Fruit fly (Drosophila melanogaster) whole organism, larva: ENCODE results near the gene CG6333.
A peak's percentile ranks its signal among the peaks of the same experiment; 100 is the strongest.

Experiments used
- noc ChIP-seq: fragments of 200-800 bp; sonication (Bioruptor generic); optimal IDR thresholded peaks from 3 replicates; lab custom pipeline; 2019; ENCODE audit warnings: missing biosample characterization, mild to moderate bottlenecking, missing genetic modification characterization, moderate library complexity

CG6333 gene

dm6 chr3L:17500315-17500985 is 14.4 kb upstream of the CG6333 start:
- no peak for TF ChIP-seq noc (tag; lab: Kevin White, UChicago)

DNA sequence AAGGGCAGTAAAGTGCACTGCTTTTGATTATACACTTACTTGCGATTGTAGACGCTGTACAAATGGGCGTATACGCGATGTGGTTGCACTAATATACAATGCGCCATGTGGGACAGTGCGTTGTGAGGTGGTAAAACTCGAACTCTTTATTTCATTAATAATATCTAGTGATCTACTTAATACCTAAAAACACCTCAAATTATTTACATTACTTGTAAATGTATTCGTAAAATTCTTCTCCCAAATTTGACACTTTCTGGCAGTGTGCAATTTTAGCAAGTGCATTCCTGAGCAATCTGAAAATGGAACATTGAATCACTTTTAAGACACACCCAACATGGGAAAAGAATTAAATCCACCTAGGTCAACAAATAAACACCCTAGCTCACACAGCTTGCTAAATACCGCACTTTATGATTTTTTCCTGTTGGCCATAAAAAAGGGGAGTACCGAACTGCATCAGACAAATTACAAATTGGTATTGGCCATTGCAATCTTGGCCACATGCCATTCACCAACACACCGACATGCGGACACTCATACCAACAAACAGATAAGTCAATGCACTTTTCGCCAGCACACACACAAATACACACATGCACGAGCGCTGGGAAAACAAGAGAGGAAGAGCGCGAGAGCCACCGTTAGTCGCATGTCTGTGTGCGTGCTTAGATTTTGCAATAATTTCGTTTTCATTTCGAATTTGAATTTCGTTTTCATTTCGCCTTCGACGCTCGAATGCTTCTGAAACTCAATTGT is 13.1 kb upstream of the CG6333 start:
- no peak for TF ChIP-seq noc (tag; lab: Kevin White, UChicago)

dm6 chr3L:17497969-17498368 is 11.9 kb upstream of the CG6333 start:
- no peak for TF ChIP-seq noc (tag; lab: Kevin White, UChicago)

DNA sequence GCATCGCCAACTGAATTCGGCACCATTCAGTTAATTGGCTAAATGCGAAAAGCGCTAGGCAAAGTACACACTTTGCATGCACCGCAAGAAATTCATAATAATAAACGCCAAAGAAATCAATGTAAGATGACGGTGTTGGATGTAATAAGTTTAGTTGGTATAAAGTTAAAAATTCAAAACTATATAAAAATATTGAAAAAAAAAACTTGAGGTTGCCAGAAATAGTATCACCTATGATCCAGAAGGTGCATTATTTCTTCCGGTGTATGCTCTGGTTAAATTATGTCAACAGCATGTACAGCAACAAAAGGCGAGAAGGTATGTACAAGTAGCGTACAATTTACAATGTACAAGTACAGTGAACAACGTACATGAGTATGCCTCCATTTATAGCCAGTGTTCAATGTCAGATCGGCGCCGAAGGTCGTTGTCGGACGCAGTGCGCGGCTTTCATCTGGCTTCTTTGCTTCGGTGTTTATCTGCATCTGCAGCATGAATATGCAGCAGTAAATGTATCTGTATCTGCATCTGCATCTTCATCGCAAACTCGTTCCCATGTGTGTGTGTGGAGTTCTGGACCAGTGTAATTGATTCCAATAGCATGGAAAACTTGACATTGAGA is 11.0 kb upstream of the CG6333 start:
- TF ChIP-seq noc (tag; lab: Kevin White, UChicago) = no peak

dm6 chr3L:17496012-17496411 is 10.0 kb upstream of the CG6333 start:
- TF ChIP-seq noc (tag; lab: Kevin White, UChicago) = no peak

DNA sequence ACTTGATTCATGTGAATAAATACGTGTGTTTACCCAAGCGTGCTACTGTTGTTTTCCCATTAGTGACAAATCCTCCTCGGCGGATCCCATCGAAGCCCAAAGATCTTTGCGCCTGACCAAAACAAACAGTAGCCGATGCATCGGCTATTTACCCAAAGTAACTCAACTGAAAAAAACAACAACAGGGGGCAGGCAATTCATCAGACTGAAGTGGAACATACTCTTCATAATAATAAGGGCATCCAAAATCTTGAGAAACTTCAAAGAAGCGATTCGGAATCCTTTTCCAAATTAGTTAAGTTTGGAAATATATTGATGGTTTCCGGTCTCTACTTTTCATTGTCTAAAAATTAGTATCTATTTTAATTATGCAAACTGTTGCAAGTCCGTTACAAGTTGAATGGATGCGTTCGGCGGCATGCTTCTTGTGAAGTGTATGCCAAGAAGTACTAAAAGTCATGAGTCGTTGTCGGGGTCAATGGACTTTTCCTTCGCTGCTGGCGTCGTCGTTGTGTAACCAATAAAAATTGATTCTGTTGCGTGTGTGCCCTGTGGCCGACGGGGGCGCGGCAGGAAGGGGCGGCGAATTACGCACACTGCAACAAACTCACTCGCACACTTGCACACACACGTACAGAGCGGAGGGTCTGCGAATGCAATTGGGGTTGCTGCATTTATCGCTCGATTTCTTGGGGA is 9.4 kb upstream of the CG6333 start:
- no peak for TF ChIP-seq noc (tag; lab: Kevin White, UChicago)

DNA sequence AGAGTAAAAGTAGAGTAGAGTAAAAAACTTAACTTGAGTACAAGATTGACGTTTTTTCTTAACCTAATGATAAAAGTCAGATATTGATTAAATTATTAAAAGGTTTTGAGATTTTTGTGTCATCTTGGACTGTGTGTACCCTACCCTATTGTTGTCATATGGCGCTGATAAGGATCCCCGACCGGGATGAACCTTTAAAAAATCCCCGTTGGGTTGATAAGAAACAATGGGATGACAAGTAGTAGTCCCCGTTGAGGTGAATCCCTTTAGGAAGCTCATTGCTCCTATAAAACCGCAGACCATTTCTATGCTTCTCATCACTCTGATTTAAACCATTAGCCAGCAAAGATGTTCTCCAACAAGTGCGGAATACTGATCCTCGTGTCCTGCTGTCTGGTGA is 8.5 kb upstream of the CG6333 start, which contains the start of gene edin:
Gene edin (plus strand): TSS at position 340 of the 400 bp plus-strand sequence.
- TF ChIP-seq noc (tag; lab: Kevin White, UChicago) = no peak

DNA sequence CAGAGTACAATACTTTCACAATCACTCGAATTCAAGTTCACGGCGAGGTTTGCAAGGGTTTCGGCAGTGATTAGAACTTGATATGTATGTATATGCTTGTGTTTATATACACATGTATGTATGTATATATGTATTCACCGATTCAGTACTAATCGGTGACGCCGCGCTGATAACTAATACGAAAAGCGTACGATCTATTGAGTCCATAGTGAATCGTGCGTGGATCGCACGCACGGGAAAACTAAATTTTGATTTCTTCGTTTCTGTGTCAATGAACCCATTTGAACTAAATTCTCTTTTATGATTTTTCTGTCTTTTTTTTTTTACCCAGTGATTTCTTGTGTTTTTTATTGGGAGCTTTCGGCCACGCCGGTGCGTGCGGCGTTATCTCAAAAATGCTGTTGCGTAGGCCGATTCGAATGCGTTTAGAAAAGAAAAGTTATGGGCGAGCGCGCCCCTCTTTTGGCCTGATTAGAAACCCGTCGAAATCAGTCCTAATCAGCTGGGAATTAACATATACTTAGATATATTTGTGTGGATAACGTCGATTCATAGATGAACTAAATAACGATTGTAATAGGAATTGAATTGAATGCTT is 7.9 kb upstream of the CG6333 start:
- no peak for TF ChIP-seq noc (tag; lab: Kevin White, UChicago)

- no peak for TF ChIP-seq noc (tag; lab: Kevin White, UChicago)
Measured at dm6 chr3L:17493256-17493655, 7.2 kb upstream of the CG6333 start.

dm6 chr3L:17491646-17492045 is 5.6 kb upstream of the CG6333 start:
- no peak for TF ChIP-seq noc (tag; lab: Kevin White, UChicago)

DNA sequence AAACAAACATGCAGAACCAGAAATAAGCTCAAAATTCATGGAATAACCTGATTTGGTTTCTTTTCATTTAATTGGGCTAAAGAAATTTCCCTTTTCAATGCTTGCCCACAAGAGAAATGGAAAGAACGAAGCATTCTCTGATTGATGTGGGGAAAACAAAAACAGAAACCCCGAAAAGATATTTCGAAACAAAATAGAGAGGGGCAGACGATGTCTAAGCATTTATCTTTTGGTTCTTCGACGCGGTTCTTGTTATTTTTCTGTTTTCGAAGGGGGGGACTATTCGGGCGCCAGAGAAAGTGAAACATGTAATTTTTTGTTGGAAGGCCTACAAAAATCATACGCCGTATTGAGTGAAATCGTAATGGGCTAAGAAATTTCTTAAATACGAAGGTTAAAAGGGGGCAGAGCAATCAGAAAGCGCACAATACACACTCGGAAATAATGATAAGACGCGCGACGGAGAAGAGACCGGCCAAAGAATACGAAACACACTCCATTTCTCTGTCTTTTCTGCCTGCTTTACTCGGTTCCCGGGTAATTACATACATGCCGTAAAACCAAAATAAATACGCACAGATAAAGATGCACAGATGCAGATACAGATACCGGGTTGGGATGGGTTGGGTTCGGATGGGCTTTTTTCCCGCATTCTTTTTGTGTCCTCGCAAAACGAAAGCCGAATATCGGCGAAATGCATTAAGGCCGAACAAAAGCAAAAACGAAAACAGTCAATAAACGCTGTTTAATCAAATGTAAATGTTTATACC is 2.8 kb upstream of the CG6333 start:
- TF ChIP-seq noc (tag; lab: Kevin White, UChicago) = no peak

dm6 chr3L:17486794-17487726 is 1.0 kb upstream of the CG6333 start, which contains the start of gene Oatp74D:
Oatp74D (plus strand) TSS chr3L:17487118.
- peak; percentile 39 for TF ChIP-seq noc (tag; lab: Kevin White, UChicago)

dm6 chr3L:17485280-17485792 is 694 bp downstream of the CG6333 start:
- no peak for TF ChIP-seq noc (tag; lab: Kevin White, UChicago)
